Fruit fly (Drosophila melanogaster): Measurements from ENCODE around the gene CG33654.

dm6 chr3R:9555334-9555974 is 27.6 kb downstream of the CG33654 start, which contains the start of the genes CG9386 and BckdhA:
- no peak for TF ChIP-seq Mio (GFP tag; optimal IDR thresholded peaks at IDR 0.05)
- no peak for TF ChIP-seq Vsx2 (GFP tag; optimal IDR thresholded peaks at IDR 0.05; ENCODE audit: partially characterized antibody)
- no peak for TF ChIP-seq CG32264 (GFP tag; optimal IDR thresholded peaks at IDR 0.05)
- no peak for TF ChIP-seq Myc (optimal IDR thresholded peaks at IDR 0.05)

All from whole organism, wandering third instar larva.